Fruit fly (Drosophila melanogaster): ENCODE data around the gene CG31815.

Gene CG31815

dm6 chr2L:16643961-16644360 lies 38.3 kb downstream of the CG31815 start (continued):
- peak; percentile 38 for TF ChIP-seq CG13624 (GFP tag; optimal IDR thresholded peaks at IDR 0.05)
- TF ChIP-seq Oli (tag; optimal IDR thresholded peaks at IDR 0.05): peak; percentile 76
- TF ChIP-seq peb (GFP tag; IDR thresholded peaks at IDR 0.05): peak; percentile 40; the same call in 1 of the 2 replicates
- peak; percentile 22 for TF ChIP-seq CG1529 (GFP tag; optimal IDR thresholded peaks at IDR 0.05)
- TF ChIP-seq Abd-B (GFP tag; optimal IDR thresholded peaks at IDR 0.05): peak; percentile 48
- peak; percentile 48 for TF ChIP-seq Mes4 (GFP tag; optimal IDR thresholded peaks at IDR 0.05)
- TF ChIP-seq Rfx (GFP tag; IDR thresholded peaks at IDR 0.05): peak; percentile 68
- peak; percentile 31; the same call in 1 of the 3 replicates for TF ChIP-seq CG14050 (GFP tag; IDR thresholded peaks at IDR 0.05)
- peak; percentile 64; the same call in 1 of the 2 replicates for TF ChIP-seq sim (GFP tag; IDR thresholded peaks at IDR 0.05)
- peak; percentile 21 for TF ChIP-seq B-H2 (GFP tag; optimal IDR thresholded peaks at IDR 0.05)
- peak; percentile 25 for TF ChIP-seq sqz (GFP tag; optimal IDR thresholded peaks at IDR 0.05)
- peak; percentile 68 for TF ChIP-seq Meics (GFP tag; optimal IDR thresholded peaks at IDR 0.05)
- peak; percentile 18 for TF ChIP-seq CG18764 (GFP tag; optimal IDR thresholded peaks at IDR 0.05)
- TF ChIP-seq CG17568 (GFP tag; optimal IDR thresholded peaks at IDR 0.05): peak; percentile 57
- TF ChIP-seq vfl (GFP tag; optimal IDR thresholded peaks at IDR 0.05): no peak
- peak; percentile 78 for TF ChIP-seq CG17359 (tag; optimal IDR thresholded peaks at IDR 0.05)
- no peak for TF ChIP-seq CG7987 (GFP tag; optimal IDR thresholded peaks at IDR 0.05)
- peak; percentile 58 for TF ChIP-seq Xbp1 (GFP tag; optimal IDR thresholded peaks at IDR 0.05)
- no peak for TF ChIP-seq D (optimal IDR thresholded peaks at IDR 0.05)
- peak; percentile 28 for TF ChIP-seq D (GFP tag; optimal IDR thresholded peaks at IDR 0.05)
- no peak for TF ChIP-seq pan (optimal IDR thresholded peaks at IDR 0.05)
- peak in 1 of 2 experiments; percentile 71 for TF ChIP-seq pan (GFP tag; optimal IDR thresholded peaks at IDR 0.05 in 1 of 2, IDR thresholded peaks at IDR 0.05 in 1 of 2)
- no peak for TF ChIP-seq Hr39 (optimal IDR thresholded peaks at IDR 0.05)
- peak; percentile 54 for TF ChIP-seq Chrac-16 (GFP tag; optimal IDR thresholded peaks at IDR 0.05)
- peak; percentile 59; the same call in 2 of the 3 replicates for TF ChIP-seq B-H1 (GFP tag; IDR thresholded peaks at IDR 0.05)
- TF ChIP-seq CG17912 (GFP tag; optimal IDR thresholded peaks at IDR 0.05): no peak
- peak; percentile 14 for TF ChIP-seq Camta (GFP tag; optimal IDR thresholded peaks at IDR 0.05)
- no peak for TF ChIP-seq CG10565 (GFP tag; optimal IDR thresholded peaks at IDR 0.05)
- TF ChIP-seq sens (GFP tag): peak; percentile 93
- TF ChIP-seq CG9932 (GFP tag; IDR thresholded peaks at IDR 0.05): peak; percentile 41; the same call in 1 of the 2 replicates
- TF ChIP-seq CG2889 (GFP tag; IDR thresholded peaks at IDR 0.05): 0 out of 3 replicates have a peak, but pooled peaks have one; percentile 32
- peak; percentile 0 for TF ChIP-seq Bdp1 (GFP tag; optimal IDR thresholded peaks at IDR 0.05)
- TF ChIP-seq jing (GFP tag; optimal IDR thresholded peaks at IDR 0.05): peak; percentile 22
- TF ChIP-seq Fer2 (tag; optimal IDR thresholded peaks at IDR 0.05): peak; percentile 15
- TF ChIP-seq CG16815 (GFP tag; optimal IDR thresholded peaks at IDR 0.05): peak; percentile 41
- peak; percentile 55 for TF ChIP-seq HLH3B (GFP tag; IDR thresholded peaks at IDR 0.05)
- no peak for TF ChIP-seq CG15601 (tag; optimal IDR thresholded peaks at IDR 0.05)
- TF ChIP-seq exex (tag; optimal IDR thresholded peaks at IDR 0.05): peak; percentile 12
- peak; percentile 62 for TF ChIP-seq CoRest (tag; optimal IDR thresholded peaks at IDR 0.05)
- TF ChIP-seq HLH54F (GFP tag; optimal IDR thresholded peaks at IDR 0.05): peak; percentile 30
- peak; percentile 12 for TF ChIP-seq Usf (GFP tag; optimal IDR thresholded peaks at IDR 0.05)
- TF ChIP-seq CG32772 (GFP tag; IDR thresholded peaks at IDR 0.05): peak; percentile 48; the same call in 1 of the 2 replicates
- peak; percentile 6 for TF ChIP-seq CG12236 (GFP tag; optimal IDR thresholded peaks at IDR 0.05)
- no peak for TF ChIP-seq gt (GFP tag; IDR thresholded peaks at IDR 0.05)
- no peak for TF ChIP-seq CkIIα-i1 (GFP tag; IDR thresholded peaks at IDR 0.05)
- TF ChIP-seq CG10147 (GFP tag; optimal IDR thresholded peaks at IDR 0.05): peak; percentile 63
- TF ChIP-seq CG9727 (GFP tag; optimal IDR thresholded peaks at IDR 0.05): peak; percentile 54
- no peak; the same call in 1 of the 2 replicates for TF ChIP-seq CG3847 (GFP tag; IDR thresholded peaks at IDR 0.05)
- peak; percentile 58 for TF ChIP-seq Drgx (GFP tag; IDR thresholded peaks at IDR 0.05)
- peak; percentile 67; the same call in 2 of the 3 replicates for TF ChIP-seq CG11695 (GFP tag; IDR thresholded peaks at IDR 0.05)
- TF ChIP-seq shn (GFP tag; optimal IDR thresholded peaks at IDR 0.05): peak; percentile 34
- TF ChIP-seq Side (GFP tag; optimal IDR thresholded peaks at IDR 0.05): peak; percentile 42
